Worm (Caenorhabditis elegans) whole organism, L1 larva: ENCODE measurements around the gene spe-45.

Source experiments
- C16A3.4 ChIP-seq: fragments of 150-350 bp; optimal IDR thresholded peaks from 2 replicates; lab custom pipeline; 2014; ENCODE audit warnings: missing biosample characterization, missing genetic modification characterization
- C34B4.2 ChIP-seq: sonication (generic microtip); optimal IDR thresholded peaks from 2 replicates; lab custom pipeline; 2017; ENCODE audit warnings: mild to moderate bottlenecking, missing genetic modification characterization, missing compliant biosample characterization
- alr-1 ChIP-seq: fragments of 200-800 bp; sonication (Bioruptor generic); optimal IDR thresholded peaks from 2 replicates; lab custom pipeline; 2018; ENCODE audit warnings: borderline replicate concordance, mild to moderate bottlenecking, missing genetic modification characterization, missing compliant biosample characterization
- aly-2 ChIP-seq: fragments of 150-350 bp; optimal IDR thresholded peaks from 2 replicates; lab custom pipeline; 2014; ENCODE audit warnings: missing biosample characterization, missing genetic modification characterization
- ama-1 ChIP-seq: fragments of 150-350 bp; optimal IDR thresholded peaks from 2 replicates; lab custom pipeline; 2014
- blmp-1 ChIP-seq: fragments of 150-350 bp; optimal IDR thresholded peaks from 2 replicates; lab custom pipeline; 2014; ENCODE audit warnings: missing biosample characterization, missing genetic modification characterization
- ceh-88 ChIP-seq: fragments of 200-800 bp; sonication (Bioruptor generic); IDR thresholded peaks from 2 replicates; pipeline ENCODE4 v1.3.6; 2022; ENCODE audit warnings: missing genetic modification characterization, missing compliant biosample characterization
- dpl-1 ChIP-seq, 3 experiments: fragments of 150-350 bp in 2 of 3; sonication (generic microtip) in 1 of 3; optimal IDR thresholded peaks; 2 replicates each; lab custom pipeline; 2014 to 2017; ENCODE audit warnings: missing biosample characterization in 3 of 3, missing genetic modification characterization in 3 of 3, missing genetic modification reagents in 3 of 3
- dsc-1 ChIP-seq: sonication (generic microtip); optimal IDR thresholded peaks from 2 replicates; lab custom pipeline; 2016; ENCODE audit warnings: mild to moderate bottlenecking, missing genetic modification characterization, missing compliant biosample characterization
- efl-1 ChIP-seq, 4 experiments: fragments of 150-350 bp; optimal IDR thresholded peaks in 3 of 4; peaks in 1 of 4; 1 replicate in 1 of 4; 2 replicates in 3 of 4; lab custom pipeline; 2014; ENCODE audit warnings: missing biosample characterization in 2 of 4, missing genetic modification characterization in 2 of 4, missing genetic modification reagents in 2 of 4
- egl-27 ChIP-seq, 2 experiments: fragments of 150-350 bp in 1 of 2; sonication (generic microtip); optimal IDR thresholded peaks; 3 replicates each; lab custom pipeline; 2017 to 2018; ENCODE audit warnings: missing biosample characterization in 2 of 2, missing genetic modification characterization in 2 of 2, missing genetic modification reagents in 2 of 2
- elt-2 ChIP-seq: sonication (generic microtip); optimal IDR thresholded peaks from 2 replicates; lab custom pipeline; 2016; ENCODE audit warnings: missing genetic modification characterization, mild to moderate bottlenecking, inconsistent platforms, missing compliant biosample characterization, missing genetic modification reagents
- elt-3 ChIP-seq, 6 experiments: fragments of 150-350 bp in 1 of 6; sonication (generic microtip); optimal IDR thresholded peaks; 2 replicates each; lab custom pipeline; 2017 to 2018; ENCODE audit warnings: missing biosample characterization in 6 of 6, missing genetic modification characterization in 6 of 6, inconsistent platforms in 1 of 6
- ets-5 ChIP-seq: fragments of 200-800 bp; sonication (Bioruptor generic); IDR thresholded peaks from 2 replicates; pipeline ENCODE4 v1.3.6; 2022; ENCODE audit warnings: missing genetic modification characterization, missing compliant biosample characterization
- fkh-10 ChIP-seq: sonication (generic microtip); optimal IDR thresholded peaks from 2 replicates; lab custom pipeline; 2017; ENCODE audit warnings: missing biosample characterization, missing genetic modification reagents, missing genetic modification characterization
- fkh-8 ChIP-seq: sonication (generic microtip); optimal IDR thresholded peaks from 2 replicates; lab custom pipeline; 2016; ENCODE audit warnings: mild to moderate bottlenecking, missing genetic modification characterization, missing compliant biosample characterization
- fos-1 ChIP-seq: fragments of 150-350 bp; optimal IDR thresholded peaks from 2 replicates; lab custom pipeline; 2014; ENCODE audit warnings: missing biosample characterization, missing genetic modification characterization
- hlh-17 ChIP-seq: fragments of 200-800 bp; sonication (Bioruptor generic); optimal IDR thresholded peaks from 2 replicates; lab custom pipeline; 2018; ENCODE audit warnings: missing genetic modification characterization, mild to moderate bottlenecking, missing compliant biosample characterization, moderate library complexity, borderline replicate concordance
- hlh-4 ChIP-seq: sonication (generic microtip); optimal IDR thresholded peaks from 2 replicates; lab custom pipeline; 2016; ENCODE audit warnings: mild to moderate bottlenecking, missing genetic modification characterization, missing compliant biosample characterization
- irx-1 ChIP-seq: sonication (generic microtip); optimal IDR thresholded peaks from 2 replicates; lab custom pipeline; 2016; ENCODE audit warnings: missing genetic modification characterization, missing compliant biosample characterization
- isw-1 ChIP-seq: fragments of 200-800 bp; sonication (Bioruptor generic); IDR thresholded peaks from 2 replicates; pipeline ENCODE4 v1.3.6; 2022; ENCODE audit warnings: missing genetic modification characterization, missing compliant biosample characterization
- lin-14 ChIP-seq: fragments of 200-800 bp; sonication (Bioruptor generic); optimal IDR thresholded peaks from 2 replicates; lab custom pipeline; 2018; ENCODE audit warnings: mild to moderate bottlenecking, missing genetic modification characterization, moderate library complexity, missing compliant biosample characterization
- lin-35 ChIP-seq, 2 experiments: fragments of 150-350 bp; optimal IDR thresholded peaks; 2 replicates each; lab custom pipeline; 2014; ENCODE audit warnings: missing biosample characterization in 2 of 2, missing genetic modification characterization in 2 of 2, missing genetic modification reagents in 2 of 2
- lin-39 ChIP-seq: fragments of 150-350 bp; optimal IDR thresholded peaks from 2 replicates; lab custom pipeline; 2014; ENCODE audit warnings: missing biosample characterization, missing genetic modification reagents, missing genetic modification characterization
- lsy-2 ChIP-seq, 2 experiments: fragments of 150-350 bp; optimal IDR thresholded peaks; 2 replicates each; lab custom pipeline; 2014; ENCODE audit warnings: missing biosample characterization in 2 of 2, missing genetic modification characterization in 2 of 2
- mep-1 ChIP-seq: fragments of 150-350 bp; optimal IDR thresholded peaks from 2 replicates; lab custom pipeline; 2014; ENCODE audit warnings: missing biosample characterization, missing genetic modification characterization
- nhr-12 ChIP-seq: sonication (generic microtip); optimal IDR thresholded peaks from 2 replicates; lab custom pipeline; 2017; ENCODE audit warnings: missing biosample characterization, missing genetic modification characterization
- nhr-20 ChIP-seq: sonication (generic microtip); optimal IDR thresholded peaks from 2 replicates; lab custom pipeline; 2016; ENCODE audit warnings: mild to moderate bottlenecking, missing genetic modification characterization, missing compliant biosample characterization
- nhr-84 ChIP-seq: sonication (generic microtip); optimal IDR thresholded peaks from 2 replicates; lab custom pipeline; 2017; ENCODE audit warnings: missing biosample characterization, missing genetic modification characterization
- nhr-85 ChIP-seq: sonication (generic microtip); peaks from one replicate; lab custom pipeline; 2016; ENCODE audit warnings: missing genetic modification characterization, inconsistent platforms, missing compliant biosample characterization
- pax-3 ChIP-seq: fragments of 200-800 bp; sonication (Bioruptor generic); optimal IDR thresholded peaks from 2 replicates; lab custom pipeline; 2018; ENCODE audit warnings: mild to moderate bottlenecking, missing genetic modification characterization, moderate library complexity, missing compliant biosample characterization
- rnt-1 ChIP-seq: sonication (generic microtip); optimal IDR thresholded peaks from 2 replicates; lab custom pipeline; 2016; ENCODE audit warnings: mild to moderate bottlenecking, missing genetic modification characterization, moderate library complexity, missing compliant biosample characterization
- sup-37 ChIP-seq: fragments of 200-800 bp; sonication (Bioruptor generic); optimal IDR thresholded peaks from 2 replicates; lab custom pipeline; 2018; ENCODE audit warnings: mild to moderate bottlenecking, missing genetic modification characterization, missing compliant biosample characterization
- tbx-2 ChIP-seq: sonication (generic microtip); optimal IDR thresholded peaks from 2 replicates; lab custom pipeline; 2016; ENCODE audit warnings: missing genetic modification characterization, missing compliant biosample characterization
- unc-130 ChIP-seq: fragments of 150-350 bp; optimal IDR thresholded peaks from 2 replicates; lab custom pipeline; 2017; ENCODE audit warnings: missing biosample characterization, missing genetic modification characterization, inconsistent platforms
- xbp-1 ChIP-seq: sonication (generic microtip); optimal IDR thresholded peaks from 2 replicates; lab custom pipeline; 2016; ENCODE audit warnings: missing genetic modification characterization, missing compliant biosample characterization
- zip-4 ChIP-seq: fragments of 200-800 bp; sonication (Bioruptor generic); optimal IDR thresholded peaks from 2 replicates; lab custom pipeline; 2018; ENCODE audit warnings: mild to moderate bottlenecking, missing genetic modification characterization, moderate library complexity, missing compliant biosample characterization
- ztf-4 ChIP-seq: fragments of 150-350 bp; optimal IDR thresholded peaks from 2 replicates; lab custom pipeline; 2014; ENCODE audit warnings: missing biosample characterization, missing genetic modification characterization

The spe-45 gene

ce11 chrIV:12371879-12372278 is 18.0 kb downstream of the spe-45 start, which contains the start of gene wdr-46 (continued):
- TF ChIP-seq rnt-1 (tag; lab: Kevin White, UChicago) (peak; percentile 90), unc-130 (peak; percentile 93), lin-14 (GFP tag; lab: Kevin White, UChicago) (peak; percentile 82), irx-1 (tag; lab: Kevin White, UChicago) (peak; percentile 63), dsc-1 (peak; percentile 91), fkh-8 (tag; lab: Kevin White, UChicago) (peak; percentile 65), ceh-88 (GFP tag; lab: Robert Waterston, UW) (peak; percentile 63), egl-27 (tag; optimal IDR thresholded peaks at IDR 0.05; lab: Kevin White, UChicago) (no peak), nhr-84 (no peak)
- TF ChIP-seq, all 84 proteins: peak for 60

- TF ChIP-seq nhr-84 (no peak), zip-4 (no peak), C34B4.2 (tag; lab: Kevin White, UChicago) (no peak), nhr-20 (tag; lab: Kevin White, UChicago) (no peak), hlh-17 (GFP tag; lab: Kevin White, UChicago) (no peak), sup-37 (no peak), alr-1 (no peak), ama-1 (lab: Kevin White, UChicago) (no peak), isw-1 (GFP tag; lab: Robert Waterston, UW) (no peak), tbx-2 (no peak), nhr-12 (no peak), C16A3.4 (tag; lab: Kevin White, UChicago) (no peak), fkh-10 (GFP tag; lab: Kevin White, UChicago) (no peak), hlh-4 (tag; lab: Kevin White, UChicago) (no peak), xbp-1 (tag; lab: Kevin White, UChicago) (no peak), dsc-1 (no peak), mep-1 (no peak), pax-3 (tag; lab: Kevin White, UChicago) (no peak)
These were observed 18.6 kb downstream of the spe-45 start for ce11 chrIV:12371340-12371739.

- TF ChIP-seq blmp-1 (tag; lab: Kevin White, UChicago) (peak; percentile 11), pax-3 (tag; lab: Kevin White, UChicago) (no peak)
These were observed 23.3 kb downstream of the spe-45 start for ce11 chrIV:12366571-12366970.

ce11 chrIV:12364964-12365363 is 24.9 kb downstream of the spe-45 start:
- TF ChIP-seq ets-5 (GFP tag; lab: Robert Waterston, UW), result no peak
- no peak for TF ChIP-seq aly-2 (tag; lab: Kevin White, UChicago)
- TF ChIP-seq ztf-4 (tag; lab: Kevin White, UChicago), result no peak
- TF ChIP-seq elt-2, result no peak
- TF ChIP-seq nhr-85 (tag; lab: Kevin White, UChicago), result no peak
- no peak for TF ChIP-seq efl-1 (optimal IDR thresholded peaks at IDR 0.05; lab: Kevin White, UChicago)
- TF ChIP-seq efl-1 (GFP tag; optimal IDR thresholded peaks at IDR 0.05 in 1 of 2; lab: Kevin White, UChicago), result peak in 1 of 2 experiments; percentile 90
- no peak for TF ChIP-seq lin-39 (tag; lab: Kevin White, UChicago)
- peak; percentile 15 for TF ChIP-seq lin-14 (GFP tag; lab: Kevin White, UChicago)
- TF ChIP-seq fos-1 (tag; lab: Kevin White, UChicago), result no peak
- TF ChIP-seq, all 84 proteins: peak for 2

- TF ChIP-seq dpl-1 (GFP tag; optimal IDR thresholded peaks at IDR 0.05; lab: Kevin White, UChicago) (peak in 1 of 3 experiments; percentile 9), lsy-2 (tag; optimal IDR thresholded peaks at IDR 0.05; lab: Kevin White, UChicago) (peak; percentile 33 to 87), lin-35 (GFP tag; optimal IDR thresholded peaks at IDR 0.05; lab: Kevin White, UChicago) (no peak), elt-3 (tag; optimal IDR thresholded peaks at IDR 0.05; lab: Kevin White, UChicago) (no peak), nhr-85 (tag; lab: Kevin White, UChicago) (no peak), sup-37 (no peak), blmp-1 (tag; lab: Kevin White, UChicago) (peak; percentile 22), ets-5 (GFP tag; lab: Robert Waterston, UW) (no peak)
These were observed 28.4 kb downstream of the spe-45 start, which contains the start of the genes ccr-4 and ZC518.8 for ce11 chrIV:12361392-12362092. Gene ccr-4 (plus strand): TSS chrIV:12361542. Gene ZC518.8 (minus strand): TSS chrIV:12361908.
